Fruit fly (Drosophila melanogaster): ENCODE data around the gene mts.

mts gene

dm6 chr2L:7782788-7783401 lies 44.6 kb upstream of the mts start, which contains the start of gene Brd7-9 (continued):
- TF ChIP-seq CG6808 (GFP tag; optimal IDR thresholded peaks at IDR 0.05): no peak
- peak; percentile 94 for TF ChIP-seq Eip78C (GFP tag)
- TF ChIP-seq Blimp-1 (GFP tag; optimal IDR thresholded peaks at IDR 0.05): no peak
- no peak for TF ChIP-seq CG6276 (GFP tag; optimal IDR thresholded peaks at IDR 0.05)
- TF ChIP-seq CG6854 (GFP tag; optimal IDR thresholded peaks at IDR 0.05): no peak
- TF ChIP-seq net (GFP tag; optimal IDR thresholded peaks at IDR 0.05): peak; percentile 87
- TF ChIP-seq spab (GFP tag; optimal IDR thresholded peaks at IDR 0.05): peak; percentile 50
- peak; percentile 73 for TF ChIP-seq CG11294 (GFP tag; IDR thresholded peaks at IDR 0.05)
- peak; percentile 19 for TF ChIP-seq Eip93F (GFP tag; optimal IDR thresholded peaks at IDR 0.05)
- TF ChIP-seq acj6 (GFP tag; optimal IDR thresholded peaks at IDR 0.05): peak; percentile 71
- TF ChIP-seq CG16779 (tag; optimal IDR thresholded peaks at IDR 0.05): peak; percentile 50
- peak; percentile 91 for TF ChIP-seq CG8119 (GFP tag; IDR thresholded peaks at IDR 0.05)
- TF ChIP-seq CG4318 (GFP tag; optimal IDR thresholded peaks at IDR 0.05): peak; percentile 3
- TF ChIP-seq Sox15 (GFP tag; optimal IDR thresholded peaks at IDR 0.05): peak; percentile 28
- TF ChIP-seq CG3919 (GFP tag; optimal IDR thresholded peaks at IDR 0.05): peak; percentile 85
- peak; percentile 77 for TF ChIP-seq topi (GFP tag; optimal IDR thresholded peaks at IDR 0.05)
- no peak for TF ChIP-seq dac (GFP tag; optimal IDR thresholded peaks at IDR 0.05)
- peak in 1 of 2 experiments; percentile 28 for TF ChIP-seq salr (GFP tag; optimal IDR thresholded peaks at IDR 0.05)
- TF ChIP-seq Ets96B (tag; optimal IDR thresholded peaks at IDR 0.05): peak; percentile 72
- peak; percentile 36 for TF ChIP-seq CG1621 (tag; optimal IDR thresholded peaks at IDR 0.05)
- TF ChIP-seq Hr38 (GFP tag; optimal IDR thresholded peaks at IDR 0.05): no peak
- peak; percentile 71 for TF ChIP-seq lz (GFP tag; optimal IDR thresholded peaks at IDR 0.05)
- peak; percentile 58 for TF ChIP-seq Hr39 (GFP tag; optimal IDR thresholded peaks at IDR 0.05)
- TF ChIP-seq CG7368 (GFP tag; optimal IDR thresholded peaks at IDR 0.05): peak; percentile 73
- TF ChIP-seq achi (GFP tag; optimal IDR thresholded peaks at IDR 0.05): peak; percentile 75
- TF ChIP-seq fd85E (GFP tag; optimal IDR thresholded peaks at IDR 0.05): peak; percentile 58
- TF ChIP-seq Ets21C (GFP tag; optimal IDR thresholded peaks at IDR 0.05): peak; percentile 31
- TF ChIP-seq fd59A (GFP tag; optimal IDR thresholded peaks at IDR 0.05): peak; percentile 43
- TF ChIP-seq fkh (GFP tag; optimal IDR thresholded peaks at IDR 0.05): no peak
- TF ChIP-seq CG32006 (GFP tag; optimal IDR thresholded peaks at IDR 0.05): peak; percentile 77
- peak; percentile 72 for TF ChIP-seq pdm3 (GFP tag; optimal IDR thresholded peaks at IDR 0.05)
- TF ChIP-seq CG11902 (GFP tag; optimal IDR thresholded peaks at IDR 0.05): peak; percentile 40
- TF ChIP-seq dsx (GFP tag; optimal IDR thresholded peaks at IDR 0.05; ENCODE audit: poor library complexity, severe bottlenecking): no peak
- peak; percentile 92 for TF ChIP-seq eg (GFP tag; IDR thresholded peaks at IDR 0.05)
- peak; percentile 67 for TF ChIP-seq CG6792 (GFP tag; optimal IDR thresholded peaks at IDR 0.05)
- peak; percentile 66 for TF ChIP-seq CG11762 (GFP tag; optimal IDR thresholded peaks at IDR 0.05; ENCODE audit: insufficient read depth)
- TF ChIP-seq OdsH (GFP tag; optimal IDR thresholded peaks at IDR 0.05): peak; percentile 67
- peak; percentile 61 for TF ChIP-seq CG10631 (GFP tag; optimal IDR thresholded peaks at IDR 0.05)
- peak; percentile 69 for TF ChIP-seq Eip75B (GFP tag; optimal IDR thresholded peaks at IDR 0.05)

dm6 chr2L:7788952-7789466 lies 38.4 kb upstream of the mts start:
- TF ChIP-seq Gug (GFP tag; IDR thresholded peaks at IDR 0.05): no peak
- TF ChIP-seq CG6854 (GFP tag; optimal IDR thresholded peaks at IDR 0.05): no peak
- no peak for TF ChIP-seq CG8632 (GFP tag; optimal IDR thresholded peaks at IDR 0.05)
- no peak for TF ChIP-seq Ets21C (GFP tag; optimal IDR thresholded peaks at IDR 0.05)
- no peak for TF ChIP-seq Eip75B (GFP tag; optimal IDR thresholded peaks at IDR 0.05)
- TF ChIP-seq Sox14 (GFP tag; optimal IDR thresholded peaks at IDR 0.05): no peak
- no peak for TF ChIP-seq Hr39 (GFP tag; optimal IDR thresholded peaks at IDR 0.05)
- no peak for TF ChIP-seq lz (GFP tag; optimal IDR thresholded peaks at IDR 0.05)
- no peak for TF ChIP-seq net (GFP tag; optimal IDR thresholded peaks at IDR 0.05)
- no peak for TF ChIP-seq topi (GFP tag; optimal IDR thresholded peaks at IDR 0.05)
- TF ChIP-seq CG11902 (GFP tag; optimal IDR thresholded peaks at IDR 0.05): no peak
- TF ChIP-seq ss (GFP tag; optimal IDR thresholded peaks at IDR 0.05): no peak
- TF ChIP-seq CG11762 (GFP tag; optimal IDR thresholded peaks at IDR 0.05; ENCODE audit: insufficient read depth): no peak
- TF ChIP-seq CG10669 (GFP tag; optimal IDR thresholded peaks at IDR 0.05): no peak
- no peak for TF ChIP-seq fd85E (GFP tag; optimal IDR thresholded peaks at IDR 0.05)
- TF ChIP-seq CG6808 (GFP tag; optimal IDR thresholded peaks at IDR 0.05): peak; percentile 18
- no peak for TF ChIP-seq dac (GFP tag; optimal IDR thresholded peaks at IDR 0.05)
- no peak for TF ChIP-seq Eip93F (GFP tag; optimal IDR thresholded peaks at IDR 0.05)
- TF ChIP-seq CG10631 (GFP tag; optimal IDR thresholded peaks at IDR 0.05): no peak
- TF ChIP-seq CG3919 (GFP tag; optimal IDR thresholded peaks at IDR 0.05): no peak
- no peak for TF ChIP-seq spab (GFP tag; optimal IDR thresholded peaks at IDR 0.05)
- TF ChIP-seq fkh (GFP tag; optimal IDR thresholded peaks at IDR 0.05): peak; percentile 5
- no peak for TF ChIP-seq CG32006 (GFP tag; optimal IDR thresholded peaks at IDR 0.05)
- no peak for TF ChIP-seq CG6792 (GFP tag; optimal IDR thresholded peaks at IDR 0.05)
- peak; percentile 19 for TF ChIP-seq svp (GFP tag)
- TF ChIP-seq achi (GFP tag; optimal IDR thresholded peaks at IDR 0.05): no peak
- TF ChIP-seq Sox102F (GFP tag; optimal IDR thresholded peaks at IDR 0.05): no peak
- no peak for TF ChIP-seq CG15336 (GFP tag; IDR thresholded peaks at IDR 0.05)
